Worm (Caenorhabditis elegans) whole organism, L2 larva: ENCODE results near the gene zgpa-1.

Experiments used
- ceh-82 ChIP-seq: fragments of 150-350 bp; optimal IDR thresholded peaks from 2 replicates; lab custom pipeline; 2014; ENCODE audit warnings: missing biosample characterization, missing genetic modification characterization
- lin-11 ChIP-seq: fragments of 150-350 bp; sonication (generic microtip); optimal IDR thresholded peaks from 2 replicates; lab custom pipeline; 2014; ENCODE audit warnings: missing biosample characterization, missing genetic modification characterization, inconsistent platforms, mixed read lengths
- ztf-4 ChIP-seq: fragments of 150-350 bp; optimal IDR thresholded peaks from 2 replicates; lab custom pipeline; 2014; ENCODE audit warnings: missing biosample characterization, missing genetic modification characterization

- TF ChIP-seq ceh-82 (tag; lab: Kevin White, UChicago) (no peak), lin-11 (tag; lab: Kevin White, UChicago) (no peak), ztf-4 (tag; lab: Kevin White, UChicago) (no peak)
Observed at ce11 chrIV:7836491-7836890, 23.9 kb upstream of the zgpa-1 start.
